Fruit fly (Drosophila melanogaster) whole organism, embryonic: ENCODE measurements around the gene CG5188.
A peak's percentile ranks its signal among the peaks of the same experiment; 100 is the strongest.

Source experiments
- Atf-2 ChIP-seq: fragments of 200-800 bp; sonication (Bioruptor generic); optimal IDR thresholded peaks from 2 replicates; lab custom pipeline; 2016; ENCODE audit warnings: missing biosample characterization, missing genetic modification characterization
- Awh ChIP-seq: fragments of 200-800 bp; sonication (Bioruptor generic); IDR thresholded peaks from 2 replicates; pipeline ENCODE4, ENCODE4 v1.3.6; 2022; ENCODE audit warnings: missing biosample characterization, missing genetic modification characterization
- B-H1 ChIP-seq: fragments of 200-800 bp; sonication (Bioruptor generic); IDR thresholded peaks from 3 replicates; pipeline ENCODE4 v1.3.6; 2022; ENCODE audit warnings: missing biosample characterization, missing genetic modification characterization
- Bteb2 ChIP-seq: fragments of 200-800 bp; sonication (Bioruptor generic); optimal IDR thresholded peaks from 2 replicates; lab custom pipeline; 2016; ENCODE audit warnings: missing biosample characterization, missing genetic modification characterization
- CG10209 ChIP-seq: fragments of 200-800 bp; sonication (Bioruptor generic); optimal IDR thresholded peaks from 3 replicates; lab custom pipeline; 2017; ENCODE audit warnings: missing biosample characterization, mild to moderate bottlenecking, missing genetic modification characterization, missing genetic modification reagents
- CG12391 ChIP-seq: fragments of 200-800 bp; sonication (Bioruptor generic); optimal IDR thresholded peaks from 3 replicates; lab custom pipeline; 2018; ENCODE audit warnings: missing biosample characterization, mild to moderate bottlenecking, missing genetic modification characterization, moderate library complexity
- CG12659 ChIP-seq: fragments of 200-800 bp; sonication (Bioruptor generic); optimal IDR thresholded peaks from 3 replicates; lab custom pipeline; 2017; ENCODE audit warnings: mild to moderate bottlenecking, missing biosample characterization, missing genetic modification reagents, missing genetic modification characterization
- CG15073 ChIP-seq: fragments of 200-800 bp; sonication (Bioruptor generic); optimal IDR thresholded peaks from 2 replicates; lab custom pipeline; 2016; ENCODE audit warnings: missing biosample characterization, missing genetic modification characterization
- CG15269 ChIP-seq: fragments of 200-800 bp; sonication (Bioruptor generic); optimal IDR thresholded peaks from 2 replicates; lab custom pipeline; 2018; ENCODE audit warnings: missing biosample characterization, mild to moderate bottlenecking, missing genetic modification characterization, moderate library complexity
- CG15514 ChIP-seq: fragments of 200-800 bp; sonication (Bioruptor generic); optimal IDR thresholded peaks from 3 replicates; lab custom pipeline; 2017; ENCODE audit warnings: missing biosample characterization, missing genetic modification characterization, mild to moderate bottlenecking, moderate library complexity, missing genetic modification reagents
- CG16815 ChIP-seq: fragments of 200-800 bp; sonication (Bioruptor generic); optimal IDR thresholded peaks from 3 replicates; lab custom pipeline; 2017; ENCODE audit warnings: missing biosample characterization, mild to moderate bottlenecking, missing genetic modification characterization
- CG17829 ChIP-seq: fragments of 200-800 bp; optimal IDR thresholded peaks from 2 replicates; lab custom pipeline; 2019; ENCODE audit warnings: missing biosample characterization, mild to moderate bottlenecking, missing genetic modification characterization, moderate library complexity
- CG1832 ChIP-seq: fragments of 200-800 bp; sonication (Bioruptor generic); optimal IDR thresholded peaks from 2 replicates; lab custom pipeline; 2017; ENCODE audit warnings: missing biosample characterization, mild to moderate bottlenecking, missing genetic modification characterization, inconsistent platforms
- CG2120 ChIP-seq: fragments of 200-800 bp; sonication (Bioruptor generic); optimal IDR thresholded peaks from 3 replicates; lab custom pipeline; 2016; ENCODE audit warnings: missing biosample characterization, missing genetic modification characterization
- CG2875 ChIP-seq: fragments of 200-800 bp; sonication (Bioruptor generic); optimal IDR thresholded peaks from 2 replicates; lab custom pipeline; 2017; ENCODE audit warnings: missing biosample characterization, mild to moderate bottlenecking, missing genetic modification characterization, missing genetic modification reagents
- CG4282 ChIP-seq: fragments of 200-800 bp; sonication (Bioruptor generic); optimal IDR thresholded peaks from 2 replicates; lab custom pipeline; 2016; ENCODE audit warnings: missing biosample characterization, missing genetic modification characterization
- CG6683 ChIP-seq: fragments of 200-800 bp; sonication (Bioruptor generic); optimal IDR thresholded peaks from 2 replicates; lab custom pipeline; 2017; ENCODE audit warnings: missing biosample characterization, mild to moderate bottlenecking, missing genetic modification characterization, missing genetic modification reagents
- CG6813 ChIP-seq: fragments of 200-800 bp; sonication (Bioruptor generic); optimal IDR thresholded peaks from 2 replicates; lab custom pipeline; 2017; ENCODE audit warnings: missing biosample characterization, missing genetic modification characterization, mild to moderate bottlenecking, moderate library complexity, missing genetic modification reagents
- CG8359 ChIP-seq: fragments of 200-800 bp; sonication (Bioruptor generic); optimal IDR thresholded peaks from 2 replicates; lab custom pipeline; 2017; ENCODE audit warnings: missing biosample characterization, mild to moderate bottlenecking, missing genetic modification characterization, borderline replicate concordance
- CG9727 ChIP-seq: fragments of 200-800 bp; sonication (Bioruptor generic); optimal IDR thresholded peaks from 3 replicates; lab custom pipeline; 2017; ENCODE audit warnings: missing biosample characterization, mild to moderate bottlenecking, missing genetic modification characterization
- Ets65A ChIP-seq: fragments of 200-800 bp; sonication (Bioruptor generic); peaks from one replicate; lab custom pipeline; 2016; ENCODE audit warnings: missing biosample characterization, missing genetic modification characterization
- Lpt ChIP-seq: fragments of >200 bp; optimal IDR thresholded peaks from 2 replicates; lab custom pipeline; 2018; ENCODE audit warnings: missing biosample characterization, missing genetic modification characterization
- Scr ChIP-seq: fragments of 200-800 bp; sonication (Bioruptor generic); IDR thresholded peaks from 2 replicates; pipeline ENCODE4 v1.3.6; 2022; ENCODE audit warnings: missing biosample characterization, missing genetic modification characterization; ENCODE audit not compliant: partially characterized antibody
- Sry-β ChIP-seq: fragments of 200-800 bp; sonication (Bioruptor generic); optimal IDR thresholded peaks from 2 replicates; lab custom pipeline; 2018; ENCODE audit warnings: missing biosample characterization, mild to moderate bottlenecking, missing genetic modification characterization, moderate library complexity
- YL-1 ChIP-seq: fragments of 200-800 bp; sonication (Bioruptor generic); optimal IDR thresholded peaks from 3 replicates; lab custom pipeline; 2017; ENCODE audit warnings: missing biosample characterization, mild to moderate bottlenecking, missing genetic modification characterization
- al ChIP-seq: fragments of 200-800 bp; sonication (Bioruptor generic); IDR thresholded peaks from 2 replicates; pipeline ENCODE4 v1.3.6; 2022; ENCODE audit warnings: missing biosample characterization, missing genetic modification characterization
- ase ChIP-seq: fragments of 200-800 bp; sonication (Bioruptor generic); IDR thresholded peaks from 3 replicates; pipeline ENCODE4 v1.3.6; 2022; ENCODE audit warnings: missing biosample characterization, missing genetic modification characterization
- cas ChIP-seq: fragments of 200-800 bp; sonication (Bioruptor generic); IDR thresholded peaks from 2 replicates; pipeline ENCODE4 v1.3.6; 2022; ENCODE audit warnings: missing biosample characterization, missing genetic modification characterization
- caup ChIP-seq: fragments of 200-800 bp; sonication (Bioruptor generic); optimal IDR thresholded peaks from 3 replicates; lab custom pipeline; 2017; ENCODE audit warnings: missing biosample characterization, mild to moderate bottlenecking, missing genetic modification characterization, moderate library complexity; ENCODE audit not compliant: severe bottlenecking
- chif ChIP-seq, 2 experiments: fragments of 200-800 bp; sonication (Bioruptor generic); optimal IDR thresholded peaks; 3 replicates each; lab custom pipeline; 2016; ENCODE audit warnings: missing biosample characterization in 2 of 2, missing genetic modification characterization in 2 of 2
- crp ChIP-seq, 2 experiments: fragments of 200-800 bp; sonication (Bioruptor generic); optimal IDR thresholded peaks; 2 replicates in 1 of 2; 3 replicates in 1 of 2; lab custom pipeline; 2017; ENCODE audit warnings: missing biosample characterization in 2 of 2, missing genetic modification characterization in 2 of 2, mild to moderate bottlenecking in 1 of 2, moderate library complexity in 1 of 2
- dm ChIP-seq: fragments of 200-800 bp; sonication (Bioruptor generic); optimal IDR thresholded peaks from 3 replicates; lab custom pipeline; 2016; ENCODE audit warnings: missing biosample characterization, missing genetic modification characterization
- fd3F ChIP-seq: fragments of 200-800 bp; sonication (Bioruptor generic); optimal IDR thresholded peaks from 2 replicates; lab custom pipeline; 2018; ENCODE audit warnings: missing biosample characterization, mild to moderate bottlenecking, missing genetic modification characterization, moderate library complexity
- fd64A ChIP-seq: fragments of 200-800 bp; sonication (Bioruptor generic); optimal IDR thresholded peaks from 3 replicates; lab custom pipeline; 2018; ENCODE audit warnings: missing biosample characterization, mild to moderate bottlenecking, missing genetic modification characterization
- gce ChIP-seq: fragments of 200-800 bp; sonication (Bioruptor generic); IDR thresholded peaks from 3 replicates; pipeline ENCODE4 v1.3.6; 2022; ENCODE audit warnings: missing biosample characterization, missing genetic modification characterization
- gcm ChIP-seq: fragments of 200-800 bp; sonication (Bioruptor generic); optimal IDR thresholded peaks from 2 replicates; lab custom pipeline; 2019; ENCODE audit warnings: missing biosample characterization, mild to moderate bottlenecking, missing genetic modification characterization, moderate library complexity
- gro ChIP-seq: fragments of 200-800 bp; sonication (Bioruptor generic); optimal IDR thresholded peaks from 2 replicates; lab custom pipeline; 2016; ENCODE audit warnings: missing biosample characterization, missing genetic modification characterization
- gsb-n ChIP-seq: fragments of 200-800 bp; sonication (Bioruptor generic); optimal IDR thresholded peaks from 3 replicates; lab custom pipeline; 2018; ENCODE audit warnings: missing biosample characterization, mild to moderate bottlenecking, missing genetic modification characterization
- h ChIP-seq: fragments of >200 bp; optimal IDR thresholded peaks from 2 replicates; lab custom pipeline; 2017
- ham ChIP-seq: fragments of 200-800 bp; sonication (Bioruptor generic); IDR thresholded peaks from 2 replicates; pipeline ENCODE4 v1.3.6; 2022; ENCODE audit warnings: missing biosample characterization, missing genetic modification characterization
- lbe ChIP-seq: fragments of 200-800 bp; sonication (Bioruptor generic); optimal IDR thresholded peaks from 2 replicates; lab custom pipeline; 2016; ENCODE audit warnings: missing biosample characterization, mild to moderate bottlenecking, missing genetic modification characterization
- mld ChIP-seq: fragments of 200-800 bp; sonication (Bioruptor generic); IDR thresholded peaks from 3 replicates; pipeline ENCODE4 v1.3.6; 2022; ENCODE audit warnings: missing biosample characterization, missing genetic modification characterization; ENCODE audit not compliant: partially characterized antibody
- nau ChIP-seq: fragments of 200-800 bp; sonication (Bioruptor generic); optimal IDR thresholded peaks from 3 replicates; lab custom pipeline; 2017; ENCODE audit warnings: missing biosample characterization, mild to moderate bottlenecking, missing genetic modification characterization, missing genetic modification reagents
- nerfin-1 ChIP-seq: fragments of 200-800 bp; sonication (Bioruptor generic); optimal IDR thresholded peaks from 3 replicates; lab custom pipeline; 2019; ENCODE audit warnings: missing biosample characterization, mild to moderate bottlenecking, missing genetic modification characterization, moderate library complexity
- ranshi ChIP-seq: fragments of 200-800 bp; sonication (Bioruptor generic); IDR thresholded peaks from 2 replicates; pipeline ENCODE4 v1.3.6; 2022; ENCODE audit warnings: missing biosample characterization, missing genetic modification characterization
- trh ChIP-seq: fragments of 200-800 bp; sonication (Bioruptor generic); optimal IDR thresholded peaks from 2 replicates; lab custom pipeline; 2016; ENCODE audit warnings: missing biosample characterization, missing genetic modification characterization
- ttk ChIP-seq: fragments of 200-800 bp; sonication (Bioruptor generic); IDR thresholded peaks from 2 replicates; pipeline ENCODE4 v2.1.2; 2022; ENCODE audit warnings: missing biosample characterization, missing genetic modification characterization
- unc-4 ChIP-seq: fragments of 200-800 bp; sonication (Bioruptor generic); IDR thresholded peaks from 2 replicates; pipeline ENCODE4 v1.3.6; 2022; ENCODE audit warnings: missing biosample characterization, missing genetic modification characterization; ENCODE audit not compliant: partially characterized antibody
- wdn ChIP-seq: fragments of 200-800 bp; sonication (Bioruptor generic); IDR thresholded peaks from 2 replicates; pipeline ENCODE4 v1.3.6; 2022; ENCODE audit warnings: missing biosample characterization, missing genetic modification characterization
- zfh1 ChIP-seq: fragments of 200-800 bp; sonication (Bioruptor generic); IDR thresholded peaks from 3 replicates; pipeline ENCODE4 v1.3.6; 2022; ENCODE audit warnings: missing biosample characterization, missing genetic modification characterization

CG5188 gene

dm6 chr2L:10408122-10408576 is 20.5 kb upstream of the CG5188 start, which contains the start of the genes Ip259 and RpS27A:
Ip259 (plus strand) TSS chr2L:10408352.
RpS27A (plus strand) TSS chr2L:10408352.
- TF ChIP-seq CG2120 (GFP tag; lab: Kevin White, UChicago), result peak; percentile 56
- TF ChIP-seq CG9727, result peak; percentile 91
- TF ChIP-seq gcm, result no peak
- TF ChIP-seq unc-4 (GFP tag; lab: Robert Waterston, UW), result no peak
- peak; percentile 56 for TF ChIP-seq al (GFP tag; lab: Robert Waterston, UW)
- peak; percentile 93 for TF ChIP-seq caup
- TF ChIP-seq gro (GFP tag; lab: Kevin White, UChicago), result peak; percentile 61
- TF ChIP-seq CG6813 (GFP tag; lab: Kevin White, UChicago), result peak; percentile 83
- TF ChIP-seq CG15514, result peak; percentile 92
- peak; percentile 47 for TF ChIP-seq Atf-2 (GFP tag; lab: Kevin White, UChicago)
- peak; percentile 80 for TF ChIP-seq CG10209
- TF ChIP-seq h (lab: Kevin White, UChicago), result no peak
- peak; percentile 68 for TF ChIP-seq CG12391 (tag; lab: Kevin White, UChicago)
- TF ChIP-seq fd3F (GFP tag; lab: Kevin White, UChicago), result peak; percentile 58
- TF ChIP-seq Sry-β (GFP tag; lab: Kevin White, UChicago), result peak; percentile 53
- TF ChIP-seq CG16815 (GFP tag; lab: Kevin White, UChicago), result peak; percentile 6
- TF ChIP-seq gce, result peak; percentile 83; the same call in 2 of the 3 replicates
- peak; percentile 61 for TF ChIP-seq lbe (GFP tag; lab: Kevin White, UChicago)
- TF ChIP-seq CG17829 (tag; lab: Kevin White, UChicago), result peak; percentile 46
- peak; percentile 55 for TF ChIP-seq Bteb2 (GFP tag; lab: Kevin White, UChicago)
- peak; percentile 93 for TF ChIP-seq YL-1 (GFP tag; lab: Kevin White, UChicago)
- no peak for TF ChIP-seq Lpt (GFP tag; lab: Kevin White, UChicago)
- peak; percentile 69 for TF ChIP-seq nau
- TF ChIP-seq nerfin-1 (tag; lab: Kevin White, UChicago), result peak; percentile 59
- TF ChIP-seq CG1832 (GFP tag; lab: Kevin White, UChicago), result no peak
- TF ChIP-seq gsb-n, result peak; percentile 67
- peak; percentile 98 for TF ChIP-seq Ets65A (GFP tag; lab: Kevin White, UChicago)
- TF ChIP-seq trh, result peak; percentile 60
- TF ChIP-seq CG15073 (GFP tag; lab: Kevin White, UChicago), result no peak
- TF ChIP-seq B-H1 (GFP tag; lab: Robert Waterston, UW), result peak; percentile 47; the same call in 2 of the 3 replicates
- peak; percentile 75 for TF ChIP-seq ttk (GFP tag; lab: Robert Waterston, UW)
- TF ChIP-seq CG8359 (GFP tag; lab: Kevin White, UChicago), result peak; percentile 60
- TF ChIP-seq chif (GFP tag; optimal IDR thresholded peaks at IDR 0.05; lab: Kevin White, UChicago), result peak; percentile 53 to 75
- TF ChIP-seq fd64A (GFP tag; lab: Kevin White, UChicago), result peak; percentile 66
- no peak; the same call in 1 of the 2 replicates for TF ChIP-seq ranshi (GFP tag; lab: Robert Waterston, UW)
- no peak for TF ChIP-seq CG4282 (GFP tag; lab: Kevin White, UChicago)
- TF ChIP-seq CG6683 (GFP tag; lab: Kevin White, UChicago), result peak; percentile 51
- no peak for TF ChIP-seq CG15269 (tag; lab: Kevin White, UChicago)
- TF ChIP-seq dm (GFP tag; lab: Kevin White, UChicago), result peak; percentile 96
- TF ChIP-seq CG12659, result peak; percentile 90
- peak; percentile 54; the same call in 1 of the 2 replicates for TF ChIP-seq wdn (GFP tag; lab: Robert Waterston, UW)
- peak; percentile 90 for TF ChIP-seq zfh1 (GFP tag; lab: Robert Waterston, UW)
- peak; percentile 56 for TF ChIP-seq CG2875
- TF ChIP-seq crp (GFP tag; optimal IDR thresholded peaks at IDR 0.05; lab: Kevin White, UChicago), result peak in 1 of 2 experiments; percentile 47
- no peak for TF ChIP-seq mld (GFP tag; lab: Robert Waterston, UW)
- no peak for TF ChIP-seq Scr
- peak; percentile 65; the same call in 2 of the 3 replicates for TF ChIP-seq ase (GFP tag; lab: Robert Waterston, UW)
- TF ChIP-seq ham (GFP tag; lab: Robert Waterston, UW), result no peak
- peak; percentile 75 for TF ChIP-seq Awh (GFP tag; lab: Robert Waterston, UW)
- TF ChIP-seq cas (GFP tag; lab: Robert Waterston, UW), result 0 out of 2 replicates have a peak, but pooled peaks have one; percentile 35
